Worm (Caenorhabditis elegans) whole organism, late embryonic: ENCODE results near the gene F36H5.12.

Experiments used
- ama-1 ChIP-seq: fragments of 150-350 bp; optimal IDR thresholded peaks from 2 replicates; lab custom pipeline; 2014
- nhr-11 ChIP-seq: fragments of 150-350 bp; optimal IDR thresholded peaks from 2 replicates; lab custom pipeline; 2014; ENCODE audit warnings: missing biosample characterization, missing genetic modification characterization
- pha-4 ChIP-seq: fragments of 150-350 bp; optimal IDR thresholded peaks from 2 replicates; lab custom pipeline; 2018; ENCODE audit warnings: missing biosample characterization, missing genetic modification reagents, missing genetic modification characterization

ce11 chrII:1757033-1757432, 14.4 kb downstream of the F36H5.12 start, which contains the start of gene F36H5.10:
- TF ChIP-seq pha-4 (tag; lab: Kevin White, UChicago): no peak
- no peak for TF ChIP-seq nhr-11 (tag; lab: Kevin White, UChicago)
- TF ChIP-seq ama-1 (lab: Kevin White, UChicago): no peak
